Worm (Caenorhabditis elegans) whole organism, early embryonic: Measurements from ENCODE around the gene fbxc-25.

Source experiments
- B0310.2 ChIP-seq: sonication (generic microtip); optimal IDR thresholded peaks from 2 replicates; lab custom pipeline; 2016; ENCODE audit warnings: mild to moderate bottlenecking, missing genetic modification characterization, missing compliant biosample characterization
- F13C5.2 ChIP-seq: sonication (generic microtip); optimal IDR thresholded peaks from 2 replicates; lab custom pipeline; 2017; ENCODE audit warnings: mild to moderate bottlenecking, missing genetic modification characterization, inconsistent platforms, missing compliant biosample characterization
- ceh-13 ChIP-seq: fragments of 200-800 bp; sonication (Bioruptor generic); optimal IDR thresholded peaks from 2 replicates; lab custom pipeline; 2018; ENCODE audit warnings: mild to moderate bottlenecking, missing genetic modification characterization, missing compliant biosample characterization
- ceh-36 ChIP-seq: sonication (generic microtip); optimal IDR thresholded peaks from 2 replicates; lab custom pipeline; 2016; ENCODE audit warnings: missing genetic modification characterization, inconsistent platforms, missing compliant biosample characterization
- flt-1 ChIP-seq: fragments of 200-800 bp; sonication (Bioruptor generic); IDR thresholded peaks from 2 replicates; pipeline ENCODE4 v1.3.6; 2022; ENCODE audit warnings: missing genetic modification characterization, missing compliant biosample characterization
- hmbx-1 ChIP-seq: sonication (generic microtip); optimal IDR thresholded peaks from 2 replicates; lab custom pipeline; 2016; ENCODE audit warnings: mild to moderate bottlenecking, missing genetic modification characterization, missing compliant biosample characterization
- hnd-1 ChIP-seq: sonication (generic microtip); optimal IDR thresholded peaks from 2 replicates; lab custom pipeline; 2016; ENCODE audit warnings: missing genetic modification characterization, missing compliant biosample characterization
- scrt-1 ChIP-seq: fragments of 200-800 bp; sonication (Bioruptor generic); IDR thresholded peaks from 2 replicates; pipeline ENCODE4 v1.3.6; 2022; ENCODE audit warnings: missing genetic modification characterization, missing compliant biosample characterization
- sea-1 ChIP-seq: fragments of 200-800 bp; sonication (Bioruptor generic); conservative IDR thresholded peaks from 2 replicates; pipeline ENCODE4 v1.3.6; 2022; ENCODE audit warnings: missing genetic modification characterization, missing compliant biosample characterization
- tbx-11 ChIP-seq: fragments of 200-800 bp; sonication (Bioruptor generic); IDR thresholded peaks from 2 replicates; pipeline ENCODE4 v1.3.6; 2022; ENCODE audit warnings: missing genetic modification characterization, missing compliant biosample characterization
- tbx-37 ChIP-seq: fragments of 200-800 bp; sonication (Bioruptor generic); conservative IDR thresholded peaks from 2 replicates; pipeline ENCODE4 v1.3.6; 2022; ENCODE audit warnings: missing genetic modification reagents, missing genetic modification characterization, missing compliant biosample characterization
- tra-4 ChIP-seq: sonication (generic microtip); optimal IDR thresholded peaks from 2 replicates; lab custom pipeline; 2017; ENCODE audit warnings: missing genetic modification characterization, missing compliant biosample characterization

The fbxc-25 gene

ce11 chrII:2253676-2254075 lies 42.4 kb downstream of the fbxc-25 start:
- no peak for TF ChIP-seq hmbx-1 (tag; lab: Kevin White, UChicago)
- TF ChIP-seq tbx-11 (GFP tag; lab: Robert Waterston, UW), result no peak
- no peak for TF ChIP-seq sea-1 (GFP tag; lab: Robert Waterston, UW)
- TF ChIP-seq scrt-1 (GFP tag; lab: Robert Waterston, UW), result no peak
- no peak for TF ChIP-seq ceh-36 (tag; lab: Kevin White, UChicago)
- no peak for TF ChIP-seq flt-1 (GFP tag; lab: Robert Waterston, UW)
- TF ChIP-seq hnd-1 (tag; lab: Kevin White, UChicago), result no peak
- no peak for TF ChIP-seq F13C5.2 (tag; lab: Kevin White, UChicago)
- TF ChIP-seq tra-4 (tag; lab: Kevin White, UChicago), result no peak
- no peak for TF ChIP-seq ceh-13 (GFP tag; lab: Kevin White, UChicago)
- no peak for TF ChIP-seq tbx-37
- TF ChIP-seq B0310.2 (tag; lab: Kevin White, UChicago), result no peak

- no peak for TF ChIP-seq hmbx-1 (tag; lab: Kevin White, UChicago)
Measured at ce11 chrII:2251617-2252016, 44.4 kb downstream of the fbxc-25 start.
